Fruit fly (Drosophila melanogaster) whole organism, embryonic: ENCODE measurements around the gene CG10226.
A peak's percentile ranks its signal among the peaks of the same experiment; 100 is the strongest.

Experiments
- Ada2b ChIP-seq: fragments of 200-800 bp; sonication (Bioruptor generic); IDR thresholded peaks from 2 replicates; pipeline ENCODE4 v1.3.6; 2022; ENCODE audit warnings: missing biosample characterization, missing genetic modification characterization
- Asciz ChIP-seq: fragments of 200-800 bp; sonication (Bioruptor generic); optimal IDR thresholded peaks from 2 replicates; lab custom pipeline; 2017; ENCODE audit warnings: missing biosample characterization, mild to moderate bottlenecking, missing genetic modification characterization, missing genetic modification reagents
- Blimp-1 ChIP-seq: fragments of 200-800 bp; sonication (Bioruptor generic); optimal IDR thresholded peaks from 3 replicates; lab custom pipeline; 2018; ENCODE audit warnings: missing biosample characterization, missing genetic modification characterization, mild to moderate bottlenecking, moderate library complexity, missing genetic modification reagents
- CG10462 ChIP-seq: fragments of 200-800 bp; sonication (Bioruptor generic); optimal IDR thresholded peaks from 2 replicates; lab custom pipeline; 2016; ENCODE audit warnings: missing biosample characterization, missing genetic modification characterization
- CG11085 ChIP-seq: fragments of 200-800 bp; sonication (Bioruptor generic); IDR thresholded peaks from 2 replicates; pipeline ENCODE4 v1.3.6; 2022; ENCODE audit warnings: missing biosample characterization, missing genetic modification characterization
- CG11247 ChIP-seq: fragments of 200-800 bp; sonication (Bioruptor generic); IDR thresholded peaks from 2 replicates; pipeline ENCODE4 v1.3.6; 2022; ENCODE audit warnings: missing biosample characterization, missing genetic modification characterization
- CG11560 ChIP-seq: fragments of 200-800 bp; sonication (Bioruptor generic); IDR thresholded peaks from 3 replicates; pipeline ENCODE4 v1.3.6; 2022; ENCODE audit warnings: missing biosample characterization, missing genetic modification characterization
- CG13424 ChIP-seq: fragments of 200-800 bp; sonication (Bioruptor generic); optimal IDR thresholded peaks from 2 replicates; lab custom pipeline; 2019; ENCODE audit warnings: missing biosample characterization, mild to moderate bottlenecking, missing genetic modification characterization, moderate library complexity
- CG14441 ChIP-seq: fragments of 200-800 bp; sonication (Bioruptor generic); IDR thresholded peaks from 2 replicates; pipeline ENCODE4 v1.3.6; 2022; ENCODE audit warnings: missing biosample characterization, missing genetic modification characterization
- CG1792 ChIP-seq: fragments of 200-800 bp; sonication (Bioruptor generic); optimal IDR thresholded peaks from 2 replicates; lab custom pipeline; 2016; ENCODE audit warnings: missing biosample characterization, missing genetic modification characterization
- CG2202 ChIP-seq: fragments of 200-800 bp; sonication (Bioruptor generic); optimal IDR thresholded peaks from 2 replicates; lab custom pipeline; 2018; ENCODE audit warnings: missing biosample characterization, mild to moderate bottlenecking, missing genetic modification characterization
- CG6813 ChIP-seq: fragments of 200-800 bp; sonication (Bioruptor generic); optimal IDR thresholded peaks from 2 replicates; lab custom pipeline; 2017; ENCODE audit warnings: missing biosample characterization, missing genetic modification characterization, mild to moderate bottlenecking, moderate library complexity, missing genetic modification reagents
- CG7987 ChIP-seq: fragments of 200-800 bp; sonication (Bioruptor generic); optimal IDR thresholded peaks from 2 replicates; lab custom pipeline; 2018; ENCODE audit warnings: missing biosample characterization, mild to moderate bottlenecking, missing genetic modification characterization, moderate library complexity
- CG8281 ChIP-seq: fragments of 200-800 bp; sonication (Bioruptor generic); optimal IDR thresholded peaks from 2 replicates; lab custom pipeline; 2018; ENCODE audit warnings: missing biosample characterization, mild to moderate bottlenecking, missing genetic modification characterization, moderate library complexity
- CG9932 ChIP-seq: fragments of 200-800 bp; sonication (Bioruptor generic); IDR thresholded peaks from 2 replicates; pipeline ENCODE4 v1.3.6; 2022; ENCODE audit warnings: missing biosample characterization, missing genetic modification characterization
- D ChIP-seq, 2 experiments: fragments of 200-800 bp in 1 of 2; fragments of >200 bp in 1 of 2; sonication (Bioruptor generic) in 1 of 2; optimal IDR thresholded peaks; 2 replicates in 1 of 2; 3 replicates in 1 of 2; lab custom pipeline; 2017; ENCODE audit warnings: mild to moderate bottlenecking in 1 of 2, missing biosample characterization in 1 of 2, missing genetic modification characterization in 1 of 2, missing genetic modification reagents in 1 of 2
- Dfd ChIP-seq, 2 experiments: fragments of >200 bp; optimal IDR thresholded peaks; 2 replicates each; lab custom pipeline; 2017; ENCODE audit warnings: missing biosample characterization in 2 of 2, missing genetic modification characterization in 2 of 2
- Fer3 ChIP-seq: fragments of 200-800 bp; sonication (Bioruptor generic); optimal IDR thresholded peaks from 2 replicates; lab custom pipeline; 2018; ENCODE audit warnings: missing biosample characterization, mild to moderate bottlenecking, missing genetic modification characterization, moderate library complexity
- GATAe ChIP-seq: fragments of 200-800 bp; sonication (Bioruptor generic); conservative IDR thresholded peaks from 2 replicates; pipeline ENCODE4 v1.3.6; 2022; ENCODE audit warnings: missing biosample characterization, missing genetic modification characterization
- HmgZ ChIP-seq: fragments of 200-800 bp; sonication (Bioruptor generic); optimal IDR thresholded peaks from 2 replicates; lab custom pipeline; 2018; ENCODE audit warnings: missing biosample characterization, mild to moderate bottlenecking, missing genetic modification characterization
- NC2α ChIP-seq: fragments of 200-800 bp; sonication (Bioruptor generic); optimal IDR thresholded peaks from 2 replicates; lab custom pipeline; 2016; ENCODE audit warnings: missing biosample characterization, missing genetic modification characterization
- Nf-YC ChIP-seq: fragments of 200-800 bp; optimal IDR thresholded peaks from 3 replicates; lab custom pipeline; 2019; ENCODE audit warnings: missing biosample characterization, mild to moderate bottlenecking, missing genetic modification characterization, moderate library complexity
- Oli ChIP-seq: fragments of 200-800 bp; sonication (Bioruptor generic); optimal IDR thresholded peaks from 2 replicates; lab custom pipeline; 2018; ENCODE audit warnings: missing biosample characterization, mild to moderate bottlenecking, missing genetic modification characterization, moderate library complexity
- Side ChIP-seq: fragments of 200-800 bp; sonication (Bioruptor generic); optimal IDR thresholded peaks from 2 replicates; lab custom pipeline; 2016; ENCODE audit warnings: missing biosample characterization, missing genetic modification characterization
- Six4 ChIP-seq: fragments of 200-800 bp; sonication (Bioruptor generic); optimal IDR thresholded peaks from 2 replicates; lab custom pipeline; 2016; ENCODE audit warnings: missing biosample characterization, missing genetic modification characterization
- Stat92E ChIP-seq, 3 experiments: fragments of >200 bp in 2 of 3; fragments of 200-800 bp in 1 of 3; sonication (Bioruptor generic) in 1 of 3; optimal IDR thresholded peaks; 2 replicates each; lab custom pipeline; 2017 to 2019; ENCODE audit warnings: missing biosample characterization in 3 of 3, missing genetic modification characterization in 3 of 3, mild to moderate bottlenecking in 1 of 3, moderate library complexity in 1 of 3
- Taf1 ChIP-seq: fragments of 200-800 bp; sonication (Bioruptor generic); IDR thresholded peaks from 2 replicates; pipeline ENCODE4 v1.3.6; 2022; ENCODE audit warnings: missing biosample characterization, missing genetic modification characterization
- Tbp ChIP-seq: fragments of >200 bp; optimal IDR thresholded peaks from 2 replicates; lab custom pipeline; 2018; ENCODE audit warnings: missing biosample characterization, missing genetic modification characterization
- abd-A ChIP-seq: fragments of 200-800 bp; sonication (Bioruptor generic); optimal IDR thresholded peaks from 3 replicates; lab custom pipeline; 2019; ENCODE audit warnings: missing biosample characterization, mild to moderate bottlenecking, missing genetic modification characterization, moderate library complexity
- ase ChIP-seq: fragments of 200-800 bp; sonication (Bioruptor generic); IDR thresholded peaks from 3 replicates; pipeline ENCODE4 v1.3.6; 2022; ENCODE audit warnings: missing biosample characterization, missing genetic modification characterization
- crc ChIP-seq: fragments of 200-800 bp; sonication (Bioruptor generic); optimal IDR thresholded peaks from 2 replicates; lab custom pipeline; 2016; ENCODE audit warnings: missing biosample characterization, missing genetic modification characterization
- croc ChIP-seq: fragments of 200-800 bp; sonication (Bioruptor generic); conservative IDR thresholded peaks from 3 replicates; pipeline ENCODE4 v1.3.6; 2022; ENCODE audit warnings: missing biosample characterization, missing genetic modification characterization
- crol ChIP-seq: fragments of 200-800 bp; sonication (Bioruptor generic); IDR thresholded peaks from 2 replicates; pipeline ENCODE4 v1.3.6; 2022; ENCODE audit warnings: missing biosample characterization, missing genetic modification characterization
- dimm ChIP-seq: fragments of 200-800 bp; sonication (Bioruptor generic); IDR thresholded peaks from 2 replicates; pipeline ENCODE4 v1.3.6; 2022; ENCODE audit warnings: missing biosample characterization, missing genetic modification characterization
- dysf ChIP-seq: fragments of 200-800 bp; sonication (Bioruptor generic); IDR thresholded peaks from 3 replicates; pipeline ENCODE4 v1.3.6; 2022; ENCODE audit warnings: missing biosample characterization, missing genetic modification characterization
- fd102C ChIP-seq: fragments of 200-800 bp; sonication (Bioruptor generic); optimal IDR thresholded peaks from 2 replicates; lab custom pipeline; 2018; ENCODE audit warnings: missing biosample characterization, mild to moderate bottlenecking, missing genetic modification characterization, moderate library complexity
- fd96Cb ChIP-seq: fragments of 200-800 bp; sonication (Bioruptor generic); optimal IDR thresholded peaks from 2 replicates; lab custom pipeline; 2018; ENCODE audit warnings: missing biosample characterization, mild to moderate bottlenecking, missing genetic modification characterization, moderate library complexity
- gem ChIP-seq: fragments of 200-800 bp; sonication (Bioruptor generic); optimal IDR thresholded peaks from 2 replicates; lab custom pipeline; 2019; ENCODE audit warnings: missing biosample characterization, mild to moderate bottlenecking, missing genetic modification characterization, moderate library complexity
- gro ChIP-seq: fragments of 200-800 bp; sonication (Bioruptor generic); optimal IDR thresholded peaks from 2 replicates; lab custom pipeline; 2016; ENCODE audit warnings: missing biosample characterization, missing genetic modification characterization
- jigr1 ChIP-seq: fragments of 200-800 bp; sonication (Bioruptor generic); IDR thresholded peaks from 3 replicates; pipeline ENCODE4 v1.3.6; 2022; ENCODE audit warnings: missing biosample characterization, missing genetic modification characterization
- oc ChIP-seq: fragments of 200-800 bp; sonication (Bioruptor generic); optimal IDR thresholded peaks from 2 replicates; lab custom pipeline; 2018; ENCODE audit warnings: missing biosample characterization, mild to moderate bottlenecking, missing genetic modification characterization, moderate library complexity
- p53 ChIP-seq: fragments of 200-800 bp; sonication (Bioruptor generic); optimal IDR thresholded peaks from 2 replicates; lab custom pipeline; 2016; ENCODE audit warnings: missing biosample characterization, missing genetic modification characterization
- salm ChIP-seq: fragments of 200-800 bp; sonication (Bioruptor generic); optimal IDR thresholded peaks from 2 replicates; lab custom pipeline; 2018; ENCODE audit warnings: missing biosample characterization, mild to moderate bottlenecking, missing genetic modification characterization
- shn ChIP-seq: fragments of 200-800 bp; sonication (Bioruptor generic); optimal IDR thresholded peaks from 3 replicates; lab custom pipeline; 2016; ENCODE audit warnings: missing biosample characterization, missing genetic modification characterization
- sima ChIP-seq: fragments of 200-800 bp; sonication (Bioruptor generic); optimal IDR thresholded peaks from 2 replicates; lab custom pipeline; 2016; ENCODE audit warnings: missing biosample characterization, missing genetic modification characterization
- sob ChIP-seq: fragments of 200-800 bp; sonication (Bioruptor generic); IDR thresholded peaks from 2 replicates; pipeline ENCODE4 v1.3.6; 2022; ENCODE audit warnings: missing biosample characterization, missing genetic modification characterization
- stwl ChIP-seq: fragments of 200-800 bp; sonication (Bioruptor generic); optimal IDR thresholded peaks from 3 replicates; lab custom pipeline; 2018; ENCODE audit warnings: missing biosample characterization, mild to moderate bottlenecking, missing genetic modification characterization, moderate library complexity
- zf30C ChIP-seq: fragments of 200-800 bp; sonication (Bioruptor generic); optimal IDR thresholded peaks from 3 replicates; lab custom pipeline; 2018; ENCODE audit warnings: missing biosample characterization, mild to moderate bottlenecking, missing genetic modification characterization

The CG10226 gene

dm6 chr3L:6188995-6189927 lies 50.6 kb downstream of the CG10226 start, which contains the start of the genes D19A and CG7386 (continued):
- TF ChIP-seq Ada2b (GFP tag; lab: Robert Waterston, UW) (peak; percentile 59), Stat92E (GFP tag; optimal IDR thresholded peaks at IDR 0.05; lab: Kevin White, UChicago) (no peak), oc (no peak), dimm (no peak), dysf (GFP tag; lab: Robert Waterston, UW) (peak; percentile 66), crol (GFP tag; lab: Robert Waterston, UW) (no peak), Taf1 (peak; percentile 57), sob (GFP tag; lab: Robert Waterston, UW) (peak; percentile 70), CG8281 (no peak), HmgZ (tag; lab: Kevin White, UChicago) (peak; percentile 46), crc (GFP tag; lab: Kevin White, UChicago) (no peak), Blimp-1 (GFP tag; lab: Kevin White, UChicago) (peak; percentile 48), GATAe (GFP tag; lab: Robert Waterston, UW) (no peak), CG11560 (no peak), Dfd (GFP tag; optimal IDR thresholded peaks at IDR 0.05; lab: Kevin White, UChicago) (no peak), CG10462 (GFP tag; lab: Kevin White, UChicago) (no peak), CG1792 (GFP tag; lab: Kevin White, UChicago) (peak; percentile 16), Oli (tag; lab: Kevin White, UChicago) (peak; percentile 11), CG6813 (GFP tag; lab: Kevin White, UChicago) (no peak), stwl (tag; lab: Kevin White, UChicago) (peak; percentile 62), Side (peak; percentile 48), CG9932 (peak; percentile 74), gro (GFP tag; lab: Kevin White, UChicago) (no peak), NC2α (GFP tag; lab: Kevin White, UChicago) (no peak), shn (GFP tag; lab: Kevin White, UChicago) (peak; percentile 50), fd102C (GFP tag; lab: Kevin White, UChicago) (no peak), croc (GFP tag; lab: Robert Waterston, UW) (peak; percentile 14; the same call in 1 of the 3 replicates), Nf-YC (peak; percentile 63), CG14441 (peak; percentile 53), p53 (no peak), zf30C (GFP tag; lab: Kevin White, UChicago) (peak; percentile 87), fd96Cb (tag; lab: Kevin White, UChicago) (peak; percentile 22), CG11085 (peak; percentile 44; the same call in 1 of the 2 replicates), CG11247 (peak; percentile 40), CG2202 (tag; lab: Kevin White, UChicago) (no peak), salm (tag; lab: Kevin White, UChicago) (no peak), Asciz (GFP tag; lab: Kevin White, UChicago) (no peak), CG7987 (GFP tag; lab: Kevin White, UChicago) (peak; percentile 30), D (optimal IDR thresholded peaks at IDR 0.05; lab: Kevin White, UChicago) (no peak), D (GFP tag; optimal IDR thresholded peaks at IDR 0.05; lab: Kevin White, UChicago) (peak; percentile 14), sima (GFP tag; lab: Kevin White, UChicago) (no peak), Fer3 (peak; percentile 54), Six4 (GFP tag; lab: Kevin White, UChicago) (no peak), gem (tag; lab: Kevin White, UChicago) (peak; percentile 74), jigr1 (GFP tag; lab: Robert Waterston, UW) (no peak), ase (GFP tag; lab: Robert Waterston, UW) (peak; percentile 67; the same call in 2 of the 3 replicates), abd-A (tag; lab: Kevin White, UChicago) (no peak), CG13424 (tag; lab: Kevin White, UChicago) (peak; percentile 68), Tbp (no peak)
